Fruit fly (Drosophila melanogaster) whole organism, embryonic: Measurements from ENCODE around the gene dikar.

ENCODE experiments used
- CG10147 ChIP-seq: fragments of 200-800 bp; sonication (Bioruptor generic); optimal IDR thresholded peaks from 2 replicates; lab custom pipeline; 2019; ENCODE audit warnings: missing biosample characterization, mild to moderate bottlenecking, missing genetic modification characterization, moderate library complexity
- CG11085 ChIP-seq: fragments of 200-800 bp; sonication (Bioruptor generic); IDR thresholded peaks from 2 replicates; pipeline ENCODE4 v1.3.6; 2022; ENCODE audit warnings: missing biosample characterization, missing genetic modification characterization
- CG13296 ChIP-seq: fragments of 200-800 bp; sonication (Bioruptor generic); optimal IDR thresholded peaks from 3 replicates; lab custom pipeline; 2018; ENCODE audit warnings: missing biosample characterization, mild to moderate bottlenecking, missing genetic modification characterization
- CG15011 ChIP-seq: fragments of 200-800 bp; sonication (Bioruptor generic); optimal IDR thresholded peaks from 3 replicates; lab custom pipeline; 2018; ENCODE audit warnings: missing biosample characterization, mild to moderate bottlenecking, missing genetic modification characterization
- CG15479 ChIP-seq: fragments of 200-800 bp; sonication (Bioruptor generic); optimal IDR thresholded peaks from 3 replicates; lab custom pipeline; 2019; ENCODE audit warnings: missing biosample characterization, mild to moderate bottlenecking, missing genetic modification characterization, moderate library complexity
- CG15514 ChIP-seq: fragments of 200-800 bp; sonication (Bioruptor generic); optimal IDR thresholded peaks from 3 replicates; lab custom pipeline; 2017; ENCODE audit warnings: missing biosample characterization, missing genetic modification characterization, mild to moderate bottlenecking, moderate library complexity, missing genetic modification reagents
- CG15601 ChIP-seq: fragments of 200-800 bp; sonication (Bioruptor generic); optimal IDR thresholded peaks from 3 replicates; lab custom pipeline; 2019; ENCODE audit warnings: missing biosample characterization, mild to moderate bottlenecking, missing genetic modification characterization, moderate library complexity
- CG16815 ChIP-seq: fragments of 200-800 bp; sonication (Bioruptor generic); optimal IDR thresholded peaks from 3 replicates; lab custom pipeline; 2017; ENCODE audit warnings: missing biosample characterization, mild to moderate bottlenecking, missing genetic modification characterization
- CG18476 ChIP-seq: fragments of 200-800 bp; sonication (Bioruptor generic); optimal IDR thresholded peaks from 2 replicates; lab custom pipeline; 2016; ENCODE audit warnings: missing biosample characterization, mild to moderate bottlenecking, missing genetic modification characterization
- CG2129 ChIP-seq: fragments of 200-800 bp; sonication (Bioruptor generic); IDR thresholded peaks from 2 replicates; pipeline ENCODE4 v1.3.6; 2022; ENCODE audit warnings: missing biosample characterization, missing genetic modification characterization; ENCODE audit not compliant: partially characterized antibody
- CG2199 ChIP-seq: fragments of 200-800 bp; sonication (Bioruptor generic); IDR thresholded peaks from 3 replicates; pipeline ENCODE4 v1.3.6; 2022; ENCODE audit warnings: missing biosample characterization, missing genetic modification characterization
- CG31365 ChIP-seq: fragments of 200-800 bp; sonication (Bioruptor generic); optimal IDR thresholded peaks from 2 replicates; lab custom pipeline; 2018; ENCODE audit warnings: missing biosample characterization, mild to moderate bottlenecking, missing genetic modification characterization
- CG3838 ChIP-seq: fragments of 200-800 bp; sonication (Bioruptor generic); optimal IDR thresholded peaks from 3 replicates; lab custom pipeline; 2016; ENCODE audit warnings: missing biosample characterization, missing genetic modification characterization
- CG4617 ChIP-seq: fragments of 200-800 bp; sonication (Bioruptor generic); optimal IDR thresholded peaks from 3 replicates; lab custom pipeline; 2016; ENCODE audit warnings: missing biosample characterization, missing genetic modification characterization, borderline replicate concordance
- CG6175 ChIP-seq: fragments of 200-800 bp; sonication (Bioruptor generic); IDR thresholded peaks from 3 replicates; pipeline ENCODE4 v1.3.6; 2022; ENCODE audit warnings: missing biosample characterization, missing genetic modification characterization
- CG6654 ChIP-seq: fragments of 200-800 bp; sonication (Bioruptor generic); optimal IDR thresholded peaks from 2 replicates; lab custom pipeline; 2017; ENCODE audit warnings: missing biosample characterization, mild to moderate bottlenecking, missing genetic modification characterization
- CG7786 ChIP-seq: fragments of 200-800 bp; sonication (Bioruptor generic); optimal IDR thresholded peaks from 2 replicates; lab custom pipeline; 2016; ENCODE audit warnings: missing biosample characterization, missing genetic modification characterization
- CG8089 ChIP-seq: fragments of 200-800 bp; sonication (Bioruptor generic); optimal IDR thresholded peaks from 3 replicates; lab custom pipeline; 2016; ENCODE audit warnings: missing biosample characterization, missing genetic modification characterization
- CG9876 ChIP-seq: fragments of 200-800 bp; sonication (Bioruptor generic); optimal IDR thresholded peaks from 2 replicates; lab custom pipeline; 2016; ENCODE audit warnings: missing biosample characterization, missing genetic modification characterization
- CHES-1-like ChIP-seq: fragments of 200-800 bp; sonication (Bioruptor generic); optimal IDR thresholded peaks from 2 replicates; lab custom pipeline; 2016; ENCODE audit warnings: missing biosample characterization, missing genetic modification characterization
- CTCF ChIP-seq: fragments of 200-800 bp; sonication (Bioruptor generic); optimal IDR thresholded peaks from 2 replicates; lab custom pipeline; 2017; ENCODE audit warnings: missing biosample characterization, mild to moderate bottlenecking, missing genetic modification characterization, moderate library complexity
- Dfd ChIP-seq, 2 experiments: fragments of >200 bp; optimal IDR thresholded peaks; 2 replicates each; lab custom pipeline; 2017; ENCODE audit warnings: missing biosample characterization in 2 of 2, missing genetic modification characterization in 2 of 2
- Fer2 ChIP-seq: fragments of 200-800 bp; sonication (Bioruptor generic); optimal IDR thresholded peaks from 2 replicates; lab custom pipeline; 2018; ENCODE audit warnings: missing biosample characterization, mild to moderate bottlenecking, missing genetic modification characterization, moderate library complexity
- HmgD ChIP-seq: fragments of 200-800 bp; sonication (Bioruptor generic); optimal IDR thresholded peaks from 3 replicates; lab custom pipeline; 2016; ENCODE audit warnings: missing biosample characterization, missing genetic modification characterization
- Lhr ChIP-seq: fragments of 200-800 bp; sonication (Bioruptor generic); optimal IDR thresholded peaks from 3 replicates; lab custom pipeline; 2017; ENCODE audit warnings: mild to moderate bottlenecking, missing biosample characterization, missing genetic modification reagents, missing genetic modification characterization
- NK7.1 ChIP-seq: fragments of 200-800 bp; sonication (Bioruptor generic); optimal IDR thresholded peaks from 3 replicates; lab custom pipeline; 2016; ENCODE audit warnings: missing biosample characterization, missing genetic modification characterization
- Taf1 ChIP-seq: fragments of 200-800 bp; sonication (Bioruptor generic); IDR thresholded peaks from 2 replicates; pipeline ENCODE4 v1.3.6; 2022; ENCODE audit warnings: missing biosample characterization, missing genetic modification characterization
- ash1 ChIP-seq: fragments of 200-800 bp; sonication (Bioruptor generic); optimal IDR thresholded peaks from 2 replicates; lab custom pipeline; 2018; ENCODE audit warnings: missing biosample characterization, mild to moderate bottlenecking, missing genetic modification characterization
- az2 ChIP-seq: fragments of 200-800 bp; sonication (Bioruptor generic); optimal IDR thresholded peaks from 3 replicates; lab custom pipeline; 2016; ENCODE audit warnings: missing biosample characterization, missing genetic modification characterization
- bbx ChIP-seq: fragments of 200-800 bp; sonication (Bioruptor generic); IDR thresholded peaks from 2 replicates; pipeline ENCODE4 v1.3.6; 2022; ENCODE audit warnings: missing biosample characterization, missing genetic modification characterization; ENCODE audit not compliant: partially characterized antibody
- bsh ChIP-seq, 2 experiments: fragments of 200-800 bp; sonication (Bioruptor generic); optimal IDR thresholded peaks; 2 replicates each; lab custom pipeline; 2017 to 2018; ENCODE audit warnings: mild to moderate bottlenecking in 2 of 2, missing biosample characterization in 2 of 2, missing genetic modification characterization in 2 of 2, moderate library complexity in 1 of 2
- dmrt99B ChIP-seq: fragments of 200-800 bp; sonication (Bioruptor generic); optimal IDR thresholded peaks from 2 replicates; lab custom pipeline; 2018; ENCODE audit warnings: missing biosample characterization, mild to moderate bottlenecking, missing genetic modification characterization, moderate library complexity
- esg ChIP-seq: fragments of 200-800 bp; sonication (Bioruptor generic); conservative IDR thresholded peaks from 2 replicates; pipeline ENCODE4 v1.3.6; 2022; ENCODE audit warnings: missing biosample characterization, missing genetic modification characterization
- fd96Cb ChIP-seq: fragments of 200-800 bp; sonication (Bioruptor generic); optimal IDR thresholded peaks from 2 replicates; lab custom pipeline; 2018; ENCODE audit warnings: missing biosample characterization, mild to moderate bottlenecking, missing genetic modification characterization, moderate library complexity
- gem ChIP-seq: fragments of 200-800 bp; sonication (Bioruptor generic); optimal IDR thresholded peaks from 2 replicates; lab custom pipeline; 2019; ENCODE audit warnings: missing biosample characterization, mild to moderate bottlenecking, missing genetic modification characterization, moderate library complexity
- ham ChIP-seq: fragments of 200-800 bp; sonication (Bioruptor generic); IDR thresholded peaks from 2 replicates; pipeline ENCODE4 v1.3.6; 2022; ENCODE audit warnings: missing biosample characterization, missing genetic modification characterization
- hbn ChIP-seq: fragments of 200-800 bp; sonication (Bioruptor generic); IDR thresholded peaks from 2 replicates; pipeline ENCODE4 v1.3.6; 2022; ENCODE audit warnings: missing biosample characterization, missing genetic modification characterization; ENCODE audit not compliant: partially characterized antibody
- kni ChIP-seq: fragments of 200-800 bp; sonication (Bioruptor generic); optimal IDR thresholded peaks from 3 replicates; lab custom pipeline; 2017; ENCODE audit warnings: mild to moderate bottlenecking, missing biosample characterization, missing genetic modification reagents, missing genetic modification characterization
- lab ChIP-seq: fragments of 200-800 bp; sonication (Bioruptor generic); optimal IDR thresholded peaks from 3 replicates; lab custom pipeline; 2017; ENCODE audit warnings: missing biosample characterization, missing genetic modification characterization, mild to moderate bottlenecking, moderate library complexity, missing genetic modification reagents
- mam ChIP-seq: fragments of 200-800 bp; sonication (Bioruptor generic); optimal IDR thresholded peaks from 3 replicates; lab custom pipeline; 2016; ENCODE audit warnings: missing biosample characterization, missing genetic modification characterization
- otp ChIP-seq: fragments of 200-800 bp; sonication (Bioruptor generic); IDR thresholded peaks from 3 replicates; pipeline ENCODE4, ENCODE4 v1.3.6; 2022; ENCODE audit warnings: missing biosample characterization, missing genetic modification characterization
- pros ChIP-seq: fragments of 200-800 bp; sonication (Bioruptor generic); optimal IDR thresholded peaks from 3 replicates; lab custom pipeline; 2019; ENCODE audit warnings: missing biosample characterization, mild to moderate bottlenecking, missing genetic modification characterization, moderate library complexity
- sens ChIP-seq: fragments of 200-800 bp; sonication (Bioruptor generic); peaks from one replicate; lab custom pipeline; 2016; ENCODE audit warnings: missing biosample characterization, missing genetic modification characterization
- sima ChIP-seq: fragments of 200-800 bp; sonication (Bioruptor generic); optimal IDR thresholded peaks from 2 replicates; lab custom pipeline; 2016; ENCODE audit warnings: missing biosample characterization, missing genetic modification characterization
- so ChIP-seq: fragments of 200-800 bp; sonication (Bioruptor generic); IDR thresholded peaks from 3 replicates; pipeline ENCODE4 v1.3.6; 2022; ENCODE audit warnings: missing biosample characterization, missing genetic modification characterization
- ttk ChIP-seq: fragments of 200-800 bp; sonication (Bioruptor generic); IDR thresholded peaks from 2 replicates; pipeline ENCODE4 v2.1.2; 2022; ENCODE audit warnings: missing biosample characterization, missing genetic modification characterization
- tup ChIP-seq: fragments of 200-800 bp; sonication (Bioruptor generic); optimal IDR thresholded peaks from 2 replicates; lab custom pipeline; 2016; ENCODE audit warnings: missing biosample characterization, mild to moderate bottlenecking, missing genetic modification characterization, moderate library complexity
- twi ChIP-seq: fragments of 200-800 bp; optimal IDR thresholded peaks from 2 replicates; lab custom pipeline; 2019; ENCODE audit warnings: missing biosample characterization, mild to moderate bottlenecking, missing genetic modification characterization, moderate library complexity
- unc-4 ChIP-seq: fragments of 200-800 bp; sonication (Bioruptor generic); IDR thresholded peaks from 2 replicates; pipeline ENCODE4 v1.3.6; 2022; ENCODE audit warnings: missing biosample characterization, missing genetic modification characterization; ENCODE audit not compliant: partially characterized antibody
- yki ChIP-seq: fragments of >200 bp; optimal IDR thresholded peaks from 3 replicates; lab custom pipeline; 2018
- zfh1 ChIP-seq: fragments of 200-800 bp; sonication (Bioruptor generic); IDR thresholded peaks from 3 replicates; pipeline ENCODE4 v1.3.6; 2022; ENCODE audit warnings: missing biosample characterization, missing genetic modification characterization

Gene dikar

DNA sequence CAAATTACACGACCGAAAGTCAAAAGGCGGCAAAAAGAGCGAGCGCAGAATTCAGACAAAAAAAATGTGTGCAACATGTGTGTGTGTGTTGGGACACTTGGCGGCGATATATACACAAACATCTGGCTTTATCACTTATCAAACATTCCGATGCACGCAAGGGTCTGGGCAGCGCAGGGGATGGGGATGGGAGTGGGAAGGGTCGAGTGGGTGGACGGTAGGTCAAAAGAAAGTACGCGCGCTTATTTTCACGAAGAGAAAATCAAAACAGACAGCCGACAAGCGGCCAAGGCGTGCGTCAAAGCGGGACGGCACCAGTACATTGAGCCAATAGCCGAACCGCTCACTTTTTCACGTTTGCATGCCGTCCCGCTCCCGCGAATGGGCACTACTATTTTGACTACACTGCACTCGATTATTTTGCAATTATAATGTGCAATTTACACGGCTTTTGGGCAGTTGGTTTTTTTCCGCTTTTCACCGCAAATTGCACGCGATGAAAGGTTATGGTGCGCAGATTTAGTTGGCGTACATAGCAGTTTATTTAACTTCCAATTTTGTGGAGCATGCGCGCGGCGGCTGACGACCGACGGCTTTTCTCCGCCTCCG is 750 bp downstream of the dikar start (continued):
- TF ChIP-seq twi (tag; lab: Kevin White, UChicago): peak; percentile 100
- no peak for TF ChIP-seq CG7786
- TF ChIP-seq CG11085 (GFP tag; lab: Robert Waterston, UW): no peak
- TF ChIP-seq dmrt99B (tag; lab: Kevin White, UChicago): no peak
- no peak for TF ChIP-seq tup (GFP tag; lab: Kevin White, UChicago)
- no peak for TF ChIP-seq CG2129 (GFP tag; lab: Robert Waterston, UW)
- no peak for TF ChIP-seq CTCF (GFP tag; lab: Kevin White, UChicago)
- TF ChIP-seq zfh1 (GFP tag; lab: Robert Waterston, UW): peak; percentile 62; the same call in 2 of the 3 replicates
- TF ChIP-seq Lhr (GFP tag; lab: Kevin White, UChicago): no peak
- TF ChIP-seq bsh (GFP tag; optimal IDR thresholded peaks at IDR 0.05; lab: Kevin White, UChicago): no peak
- TF ChIP-seq CG15514 (GFP tag; lab: Kevin White, UChicago): no peak
- no peak for TF ChIP-seq CG6175 (GFP tag; lab: Robert Waterston, UW)
- TF ChIP-seq CG2199: peak; percentile 55; the same call in 1 of the 3 replicates
- TF ChIP-seq unc-4: 0 out of 2 replicates have a peak, but pooled peaks have one; percentile 24
- no peak for TF ChIP-seq CG15011 (GFP tag; lab: Kevin White, UChicago)
- no peak for TF ChIP-seq CG10147
- TF ChIP-seq CG13296 (GFP tag; lab: Kevin White, UChicago): no peak
- no peak for TF ChIP-seq NK7.1
- TF ChIP-seq hbn (GFP tag; lab: Robert Waterston, UW): 0 out of 2 replicates have a peak, but pooled peaks have one; percentile 17
- TF ChIP-seq yki: no peak
- TF ChIP-seq fd96Cb (tag; lab: Kevin White, UChicago): no peak
- TF ChIP-seq lab (GFP tag; lab: Kevin White, UChicago): no peak
- TF ChIP-seq ttk (GFP tag; lab: Robert Waterston, UW): peak; percentile 53; the same call in 1 of the 2 replicates
- TF ChIP-seq CG9876 (GFP tag; lab: Kevin White, UChicago): no peak
- TF ChIP-seq esg (GFP tag; lab: Robert Waterston, UW): no peak
- TF ChIP-seq gem (tag; lab: Kevin White, UChicago): no peak
- TF ChIP-seq Dfd (GFP tag; optimal IDR thresholded peaks at IDR 0.05; lab: Kevin White, UChicago): no peak
- no peak for TF ChIP-seq CG15601 (tag; lab: Kevin White, UChicago)
- no peak for TF ChIP-seq sima (GFP tag; lab: Kevin White, UChicago)
- no peak for TF ChIP-seq CG8089 (GFP tag; lab: Kevin White, UChicago)
- TF ChIP-seq CG31365: no peak
- no peak for TF ChIP-seq mam (GFP tag; lab: Kevin White, UChicago)
- TF ChIP-seq pros: no peak
- TF ChIP-seq Fer2 (tag; lab: Kevin White, UChicago): no peak
- no peak for TF ChIP-seq ash1 (GFP tag; lab: Kevin White, UChicago)
- TF ChIP-seq otp (GFP tag; lab: Robert Waterston, UW): no peak
- no peak for TF ChIP-seq Taf1 (GFP tag; lab: Robert Waterston, UW)
- peak; percentile 97 for TF ChIP-seq CG4617 (GFP tag; lab: Kevin White, UChicago)
- no peak for TF ChIP-seq az2 (GFP tag; lab: Kevin White, UChicago)
- 0 out of 2 replicates have a peak, but pooled peaks have one; percentile 6 for TF ChIP-seq bbx
- TF ChIP-seq HmgD (GFP tag; lab: Kevin White, UChicago): peak; percentile 56
- no peak for TF ChIP-seq CG16815 (GFP tag; lab: Kevin White, UChicago)
- TF ChIP-seq CG18476 (GFP tag; lab: Kevin White, UChicago): no peak
- peak; percentile 54 for TF ChIP-seq CHES-1-like
- no peak for TF ChIP-seq CG6654 (GFP tag; lab: Kevin White, UChicago)
- no peak for TF ChIP-seq sens (GFP tag; lab: Kevin White, UChicago)
- TF ChIP-seq ham (GFP tag; lab: Robert Waterston, UW): no peak
- TF ChIP-seq so (GFP tag; lab: Robert Waterston, UW): no peak
- TF ChIP-seq CG15479 (GFP tag; lab: Kevin White, UChicago): peak; percentile 96
- no peak for TF ChIP-seq CG3838 (GFP tag; lab: Kevin White, UChicago)
- TF ChIP-seq kni: no peak
